Fruit fly (Drosophila melanogaster): Measurements from ENCODE around the gene CG13138.

dm6 chr2L:10251592-10251991, 50.2 kb downstream of the CG13138 start, which contains the start of gene Ror:
- TF ChIP-seq CG9139 (GFP tag; optimal IDR thresholded peaks at IDR 0.05) (no peak), pdm3 (GFP tag; optimal IDR thresholded peaks at IDR 0.05) (no peak), cyc (GFP tag; optimal IDR thresholded peaks at IDR 0.05) (no peak)
